Worm (Caenorhabditis elegans) whole organism, late embryonic: Measurements from ENCODE around the gene C07A9.5.

Source experiments
- C38D4.7 ChIP-seq: fragments of 200-800 bp; sonication (Bioruptor generic); optimal IDR thresholded peaks from 2 replicates; lab custom pipeline; 2018; ENCODE audit warnings: mild to moderate bottlenecking, missing genetic modification characterization, moderate library complexity, missing compliant biosample characterization
- T23F11.4 ChIP-seq: fragments of 200-800 bp; sonication (Bioruptor generic); optimal IDR thresholded peaks from 2 replicates; lab custom pipeline; 2018; ENCODE audit warnings: mild to moderate bottlenecking, missing genetic modification characterization, missing compliant biosample characterization
- Y22D7AL.16 ChIP-seq: sonication (generic microtip); optimal IDR thresholded peaks from 2 replicates; lab custom pipeline; 2016; ENCODE audit warnings: missing genetic modification characterization, missing compliant biosample characterization
- ceh-18 ChIP-seq: sonication (generic microtip); optimal IDR thresholded peaks from 2 replicates; lab custom pipeline; 2016; ENCODE audit warnings: missing genetic modification characterization, missing compliant biosample characterization
- ceh-19 ChIP-seq: fragments of 200-800 bp; sonication (Bioruptor generic); optimal IDR thresholded peaks from 2 replicates; lab custom pipeline; 2018; ENCODE audit warnings: mild to moderate bottlenecking, missing genetic modification characterization, missing compliant biosample characterization
- ceh-2 ChIP-seq: sonication (generic microtip); optimal IDR thresholded peaks from 2 replicates; lab custom pipeline; 2016; ENCODE audit warnings: missing genotype, missing genetic modification characterization, missing compliant biosample characterization
- ceh-22 ChIP-seq: sonication (generic microtip); optimal IDR thresholded peaks from 2 replicates; lab custom pipeline; 2017; ENCODE audit warnings: missing biosample characterization, missing genetic modification characterization
- ceh-31 ChIP-seq: sonication (generic microtip); optimal IDR thresholded peaks from 2 replicates; lab custom pipeline; 2016; ENCODE audit warnings: missing genetic modification characterization, missing compliant biosample characterization
- ceh-34 ChIP-seq: sonication (generic microtip); optimal IDR thresholded peaks from 2 replicates; lab custom pipeline; 2016; ENCODE audit warnings: mild to moderate bottlenecking, missing genetic modification characterization, missing compliant biosample characterization
- dmd-4 ChIP-seq: sonication (generic microtip); optimal IDR thresholded peaks from 2 replicates; lab custom pipeline; 2016; ENCODE audit warnings: borderline replicate concordance, missing genetic modification characterization, missing compliant biosample characterization
- dve-1 ChIP-seq: sonication (generic microtip); optimal IDR thresholded peaks from 2 replicates; lab custom pipeline; 2017; ENCODE audit warnings: antibody characterized with exemption, mild to moderate bottlenecking, missing genetic modification characterization, missing compliant biosample characterization
- elt-2 ChIP-seq: sonication (generic microtip); optimal IDR thresholded peaks from 2 replicates; lab custom pipeline; 2016; ENCODE audit warnings: missing genetic modification reagents, missing genetic modification characterization, missing compliant biosample characterization
- eyg-1 ChIP-seq: sonication (generic microtip); optimal IDR thresholded peaks from 2 replicates; lab custom pipeline; 2016; ENCODE audit warnings: missing genotype, missing genetic modification characterization, missing compliant biosample characterization
- fkh-10 ChIP-seq: fragments of 150-350 bp; optimal IDR thresholded peaks from 2 replicates; lab custom pipeline; 2014; ENCODE audit warnings: missing biosample characterization, missing genetic modification reagents, missing genetic modification characterization
- gmeb-2 ChIP-seq: sonication (generic microtip); optimal IDR thresholded peaks from 2 replicates; lab custom pipeline; 2016; ENCODE audit warnings: missing genetic modification characterization, inconsistent platforms, missing compliant biosample characterization
- hlh-13 ChIP-seq: fragments of 200-800 bp; sonication (Bioruptor generic); optimal IDR thresholded peaks from 2 replicates; lab custom pipeline; 2018; ENCODE audit warnings: mild to moderate bottlenecking, missing genetic modification characterization, missing compliant biosample characterization
- hlh-15 ChIP-seq: sonication (generic microtip); optimal IDR thresholded peaks from 2 replicates; lab custom pipeline; 2016; ENCODE audit warnings: missing genetic modification characterization, missing compliant biosample characterization
- lim-6 ChIP-seq: sonication (generic microtip); optimal IDR thresholded peaks from 2 replicates; lab custom pipeline; 2016; ENCODE audit warnings: missing genetic modification characterization, missing compliant biosample characterization
- nhr-11 ChIP-seq: fragments of 150-350 bp; optimal IDR thresholded peaks from 2 replicates; lab custom pipeline; 2014; ENCODE audit warnings: missing biosample characterization, missing genetic modification characterization
- odd-2 ChIP-seq: sonication (generic microtip); optimal IDR thresholded peaks from 2 replicates; lab custom pipeline; 2017; ENCODE audit warnings: antibody characterized with exemption, mild to moderate bottlenecking, missing genetic modification characterization, missing compliant biosample characterization
- pax-1 ChIP-seq: fragments of 150-350 bp; optimal IDR thresholded peaks from 2 replicates; lab custom pipeline; 2014; ENCODE audit warnings: missing biosample characterization, missing genetic modification characterization
- pha-2 ChIP-seq: sonication (generic microtip); optimal IDR thresholded peaks from 2 replicates; lab custom pipeline; 2017; ENCODE audit warnings: mild to moderate bottlenecking, missing genetic modification characterization, missing compliant biosample characterization
- pros-1 ChIP-seq: fragments of 150-350 bp; optimal IDR thresholded peaks from 2 replicates; lab custom pipeline; 2014; ENCODE audit warnings: missing biosample characterization, missing genetic modification reagents, missing genetic modification characterization
- ref-2 ChIP-seq: sonication (generic microtip); optimal IDR thresholded peaks from 2 replicates; lab custom pipeline; 2016; ENCODE audit warnings: missing genetic modification characterization, missing compliant biosample characterization
- rnt-1 ChIP-seq: sonication (generic microtip); optimal IDR thresholded peaks from 2 replicates; lab custom pipeline; 2016; ENCODE audit warnings: missing genetic modification characterization, missing compliant biosample characterization
- sox-2 ChIP-seq: fragments of 200-800 bp; sonication (Bioruptor generic); IDR thresholded peaks from 2 replicates; pipeline ENCODE4 v1.3.6; 2022; ENCODE audit warnings: missing genetic modification reagents, missing genetic modification characterization, missing compliant biosample characterization
- unc-3 ChIP-seq, 2 experiments: fragments of 200-800 bp in 1 of 2; sonication (Bioruptor generic) in 1 of 2; sonication (generic microtip) in 1 of 2; conservative IDR thresholded peaks in 1 of 2; optimal IDR thresholded peaks in 1 of 2; 2 replicates each; pipeline versions ENCODE4 v1.3.6 to Lab custom; 2016 to 2022; ENCODE audit warnings: missing compliant biosample characterization in 2 of 2, missing genetic modification characterization in 2 of 2, missing genetic modification reagents in 1 of 2

Gene C07A9.5

DNA sequence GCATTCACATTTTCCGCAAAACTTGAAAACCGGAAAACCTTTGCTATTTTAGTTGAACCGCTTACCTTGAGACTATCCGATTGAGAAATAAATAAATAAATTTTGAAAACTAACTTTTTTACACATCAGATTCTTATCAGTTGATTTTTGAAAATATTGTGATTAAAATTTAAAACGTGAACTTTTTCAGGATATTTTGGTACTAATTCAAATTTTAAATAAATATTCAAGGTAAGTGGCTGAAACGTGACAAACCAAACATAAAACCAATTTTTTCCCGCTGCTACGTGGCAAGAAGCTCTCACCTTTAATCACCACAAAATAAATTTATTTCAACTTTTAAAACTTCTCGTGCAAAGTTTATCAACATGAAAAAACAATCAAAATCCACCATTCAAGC lies 30.8 kb downstream of the C07A9.5 start, which contains the start of gene C15H7.3:
TSS of gene C15H7.3 (minus strand) at position 101 of the 400 bp plus-strand sequence.
- TF ChIP-seq elt-2 (tag; lab: Kevin White, UChicago) = no peak
- no peak for TF ChIP-seq dve-1
- TF ChIP-seq unc-3 (GFP tag; conservative IDR thresholded peaks at IDR 0.05; lab: Robert Waterston, UW) = no peak
- no peak for TF ChIP-seq unc-3 (tag; optimal IDR thresholded peaks at IDR 0.05; lab: Kevin White, UChicago)

DNA sequence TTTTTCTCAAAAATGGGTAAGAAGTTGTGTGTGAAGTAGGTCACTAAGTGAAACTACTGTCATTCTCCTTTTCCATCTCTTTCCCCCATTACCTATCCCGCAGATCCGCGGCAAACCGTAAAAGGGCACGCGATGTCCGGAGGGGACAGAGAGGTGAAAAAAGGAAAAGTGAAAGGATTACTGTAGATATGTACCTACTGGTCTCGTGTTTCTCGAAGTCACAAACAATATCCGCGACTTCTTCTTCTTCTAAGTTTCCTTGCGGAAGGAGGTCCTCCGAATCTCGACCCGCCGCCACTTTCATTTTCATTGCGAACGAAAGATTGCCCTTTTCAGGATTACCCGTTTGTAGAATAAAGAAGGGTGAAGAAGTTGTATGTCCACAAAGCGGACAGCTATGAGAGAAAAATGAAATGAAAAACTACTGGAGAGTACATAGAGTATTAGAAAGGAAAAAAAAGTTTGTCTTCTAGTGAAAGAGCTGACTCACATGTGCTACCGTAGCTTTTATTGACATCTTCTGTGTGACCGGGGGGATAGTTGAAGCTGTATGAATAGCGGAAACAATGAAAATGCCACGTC lies 36.1 kb downstream of the C07A9.5 start:
- TF ChIP-seq lim-6 (tag; lab: Kevin White, UChicago) (no peak), ref-2 (peak; percentile 67), Y22D7AL.16 (no peak)
- TF ChIP-seq, all 69 proteins: peak for 1

DNA sequence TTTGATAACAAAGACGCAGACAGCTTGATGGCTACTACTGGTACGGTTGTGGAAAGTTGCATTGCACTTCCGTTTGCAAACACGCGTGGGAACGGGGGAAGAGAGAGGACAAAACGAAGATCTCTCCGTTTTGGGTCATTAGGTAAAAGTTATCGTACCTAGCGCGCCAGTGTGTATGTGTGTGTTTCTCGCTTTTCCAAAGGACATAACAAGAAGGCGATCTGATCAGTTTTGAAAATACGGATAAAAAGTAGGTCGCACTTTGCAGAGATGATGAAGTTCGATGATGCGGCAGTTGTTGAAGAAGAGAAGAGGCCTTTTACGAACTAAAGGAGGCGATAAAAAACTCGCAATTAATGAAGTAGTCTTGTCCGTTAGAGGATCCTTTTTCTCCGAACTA lies 37.5 kb downstream of the C07A9.5 start:
- TF ChIP-seq odd-2 (tag; lab: Kevin White, UChicago) = no peak
- no peak for TF ChIP-seq elt-2 (tag; lab: Kevin White, UChicago)
- no peak for TF ChIP-seq T23F11.4
- no peak for TF ChIP-seq ceh-22 (tag; lab: Kevin White, UChicago)
- TF ChIP-seq pha-2 (tag; lab: Kevin White, UChicago) = no peak
- no peak for TF ChIP-seq ceh-18 (tag; lab: Kevin White, UChicago)
- no peak for TF ChIP-seq hlh-13 (GFP tag; lab: Kevin White, UChicago)
- no peak for TF ChIP-seq dmd-4 (tag; lab: Kevin White, UChicago)
- TF ChIP-seq C38D4.7 (GFP tag; lab: Kevin White, UChicago) = no peak
- TF ChIP-seq ref-2 = no peak
- no peak for TF ChIP-seq unc-3 (GFP tag; conservative IDR thresholded peaks at IDR 0.05; lab: Robert Waterston, UW)
- TF ChIP-seq unc-3 (tag; optimal IDR thresholded peaks at IDR 0.05; lab: Kevin White, UChicago) = no peak
- TF ChIP-seq pax-1 (tag; lab: Kevin White, UChicago) = no peak

DNA sequence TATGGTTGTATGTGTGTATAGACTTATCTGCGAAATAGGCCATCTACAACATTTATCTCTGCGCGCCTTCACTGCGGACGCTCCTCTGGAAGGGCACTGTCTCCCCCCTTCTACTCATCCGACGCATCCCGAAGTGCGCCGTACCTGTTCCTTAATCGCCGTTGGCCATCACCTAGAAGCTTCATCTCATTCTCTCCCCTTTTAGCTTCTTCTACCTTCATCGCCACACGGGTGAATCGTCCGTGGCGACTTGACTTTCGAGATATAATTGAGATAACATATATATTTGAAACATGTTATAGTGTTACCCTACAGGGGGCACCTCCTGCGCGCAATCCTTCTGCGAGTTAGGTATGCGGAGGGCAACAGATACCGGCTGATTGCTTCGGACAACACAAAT lies 40.5 kb downstream of the C07A9.5 start:
- TF ChIP-seq nhr-11 (tag; lab: Kevin White, UChicago) (no peak), eyg-1 (tag; lab: Kevin White, UChicago) (no peak), sox-2 (GFP tag; lab: Robert Waterston, UW) (no peak), ceh-31 (tag; lab: Kevin White, UChicago) (peak; percentile 8), gmeb-2 (tag; lab: Kevin White, UChicago) (no peak), rnt-1 (peak; percentile 58), hlh-15 (tag; lab: Kevin White, UChicago) (no peak), pros-1 (no peak)

DNA sequence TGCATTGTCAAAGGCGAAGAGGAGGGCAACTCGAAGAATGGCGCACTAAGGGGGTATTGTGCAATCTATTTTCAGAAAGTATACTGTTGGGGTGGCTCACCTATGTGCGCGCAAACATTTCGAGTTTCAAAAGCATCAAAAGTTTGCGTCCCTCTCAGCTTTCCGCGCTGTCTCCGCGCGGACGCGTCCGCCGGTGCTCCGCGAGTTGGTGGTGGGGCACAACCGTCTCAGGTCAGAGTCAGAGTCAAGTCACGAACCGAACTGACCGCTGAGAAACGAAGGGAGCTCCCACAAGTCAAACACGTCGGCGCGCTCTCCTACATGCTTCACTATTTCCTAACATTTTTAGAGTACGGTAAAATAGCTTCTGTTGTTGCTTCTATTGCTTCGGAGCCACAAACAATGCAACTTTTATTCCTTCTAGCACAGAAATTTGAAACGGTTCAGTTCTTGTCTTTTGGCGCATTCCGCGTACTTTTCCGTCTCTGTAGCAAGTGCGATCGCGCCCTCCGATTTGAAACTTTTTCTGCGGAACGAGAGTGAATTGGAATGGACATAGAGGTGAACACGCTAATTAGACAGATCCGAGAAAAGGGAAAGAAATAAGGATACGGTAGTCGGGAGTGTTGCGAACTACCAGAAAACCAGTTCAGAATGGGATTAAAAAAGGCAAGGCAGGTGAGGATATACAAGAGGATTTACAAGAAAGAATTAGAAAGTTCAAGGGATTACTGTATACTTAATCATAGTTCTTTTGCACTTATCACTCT lies 43.2 kb downstream of the C07A9.5 start:
- TF ChIP-seq ceh-34 (tag; lab: Kevin White, UChicago) = no peak
- peak; percentile 19 for TF ChIP-seq ceh-2 (tag; lab: Kevin White, UChicago)

DNA sequence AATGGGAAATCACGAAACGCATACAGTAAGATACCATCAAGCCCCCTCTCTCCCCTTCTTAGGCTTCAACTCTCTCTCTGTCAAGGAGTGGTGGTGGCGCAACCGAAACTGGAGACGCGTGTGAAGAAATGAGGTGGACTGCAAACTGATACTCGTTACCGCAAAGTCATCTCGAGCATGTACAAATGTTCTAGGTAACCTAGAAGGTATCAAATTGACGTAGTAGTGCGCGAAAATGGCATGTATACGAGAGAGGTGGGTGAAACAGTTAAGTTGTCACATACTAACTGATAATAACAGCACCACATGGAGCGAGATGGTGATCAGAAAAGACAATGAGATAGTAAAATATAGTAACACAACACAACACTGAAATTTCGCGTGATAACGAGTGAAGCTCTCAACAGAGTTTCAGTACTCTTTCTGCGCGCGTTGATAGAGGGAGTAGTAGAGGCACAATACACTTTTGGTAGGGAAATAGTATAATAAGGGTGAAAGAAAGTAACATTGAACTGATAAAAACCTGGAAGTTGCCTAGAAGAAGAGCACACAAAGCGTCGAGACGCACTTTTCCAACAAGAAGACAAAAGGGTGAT lies 44.4 kb downstream of the C07A9.5 start:
- TF ChIP-seq ceh-34 (tag; lab: Kevin White, UChicago) = peak; percentile 8
- no peak for TF ChIP-seq dmd-4 (tag; lab: Kevin White, UChicago)
- TF ChIP-seq elt-2 (tag; lab: Kevin White, UChicago) = peak; percentile 1
- TF ChIP-seq ceh-19 = peak; percentile 40
- TF ChIP-seq T23F11.4 = no peak
- TF ChIP-seq fkh-10 (GFP tag; lab: Kevin White, UChicago) = no peak
